Worm (Caenorhabditis elegans): ENCODE measurements around the gene dhs-7.

The dhs-7 gene

ce11 chrII:7157415-7157814 lies 50.8 kb downstream of the dhs-7 start (continued):
- TF ChIP-seq snu-23 (GFP tag; optimal IDR thresholded peaks at IDR 0.05), result peak; percentile 20

Measured in whole organism, L1 larva.